Worm (Caenorhabditis elegans): ENCODE measurements around the gene heh-1.
A peak's percentile ranks its signal among the peaks of the same experiment; 100 is the strongest.

heh-1 gene

ce11 chrIII:3179855-3180254, 19.5 kb downstream of the heh-1 start:
- TF ChIP-seq hmg-4 (GFP tag; optimal IDR thresholded peaks at IDR 0.05) (no peak), ceh-36 (tag; optimal IDR thresholded peaks at IDR 0.05) (no peak), hnd-1 (tag; optimal IDR thresholded peaks at IDR 0.05) (no peak), ceh-13 (GFP tag; optimal IDR thresholded peaks at IDR 0.05) (no peak), scrt-1 (GFP tag; IDR thresholded peaks at IDR 0.05) (no peak), tra-4 (tag; optimal IDR thresholded peaks at IDR 0.05) (no peak), tbx-37 (GFP tag; conservative IDR thresholded peaks at IDR 0.05) (no peak), tbx-11 (GFP tag; IDR thresholded peaks at IDR 0.05) (no peak), ets-7 (tag; optimal IDR thresholded peaks at IDR 0.05) (no peak), ama-1 (optimal IDR thresholded peaks at IDR 0.05) (no peak), B0310.2 (tag; optimal IDR thresholded peaks at IDR 0.05) (no peak), F13C5.2 (tag; optimal IDR thresholded peaks at IDR 0.05) (no peak), hmbx-1 (tag; optimal IDR thresholded peaks at IDR 0.05) (no peak), sea-1 (GFP tag; conservative IDR thresholded peaks at IDR 0.05) (no peak), pes-1 (GFP tag; IDR thresholded peaks at IDR 0.05) (no peak), flt-1 (GFP tag; IDR thresholded peaks at IDR 0.05) (no peak), aly-1 (tag; optimal IDR thresholded peaks at IDR 0.05) (no peak)

ce11 chrIII:3176775-3177174, 22.5 kb downstream of the heh-1 start:
- TF ChIP-seq ets-7 (tag; optimal IDR thresholded peaks at IDR 0.05), result no peak
- no peak for TF ChIP-seq tra-4 (tag; optimal IDR thresholded peaks at IDR 0.05)
- TF ChIP-seq tbx-11 (GFP tag; IDR thresholded peaks at IDR 0.05), result no peak
- TF ChIP-seq sea-1 (GFP tag; conservative IDR thresholded peaks at IDR 0.05), result no peak
- TF ChIP-seq F13C5.2 (tag; optimal IDR thresholded peaks at IDR 0.05), result no peak
- no peak for TF ChIP-seq hmbx-1 (tag; optimal IDR thresholded peaks at IDR 0.05)
- no peak for TF ChIP-seq aly-1 (tag; optimal IDR thresholded peaks at IDR 0.05)

- TF ChIP-seq tra-4 (tag; optimal IDR thresholded peaks at IDR 0.05) (peak; percentile 73), hnd-1 (tag; optimal IDR thresholded peaks at IDR 0.05) (peak; percentile 64), pes-1 (GFP tag; IDR thresholded peaks at IDR 0.05) (peak; percentile 82), sea-1 (GFP tag; conservative IDR thresholded peaks at IDR 0.05) (peak; percentile 80; the same call in 1 of the 2 replicates), ama-1 (optimal IDR thresholded peaks at IDR 0.05) (no peak), ets-7 (tag; optimal IDR thresholded peaks at IDR 0.05) (peak; percentile 56), scrt-1 (GFP tag; IDR thresholded peaks at IDR 0.05) (peak; percentile 82), hmg-4 (GFP tag; optimal IDR thresholded peaks at IDR 0.05) (peak; percentile 44), hmbx-1 (tag; optimal IDR thresholded peaks at IDR 0.05) (peak; percentile 32), flt-1 (GFP tag; IDR thresholded peaks at IDR 0.05) (peak; percentile 69; the same call in 1 of the 2 replicates), ceh-36 (tag; optimal IDR thresholded peaks at IDR 0.05) (peak; percentile 94), B0310.2 (tag; optimal IDR thresholded peaks at IDR 0.05) (peak; percentile 58), tbx-37 (GFP tag; conservative IDR thresholded peaks at IDR 0.05) (peak; percentile 76), tbx-11 (GFP tag; IDR thresholded peaks at IDR 0.05) (peak; percentile 73), ceh-13 (GFP tag; optimal IDR thresholded peaks at IDR 0.05) (peak; percentile 63), aly-1 (tag; optimal IDR thresholded peaks at IDR 0.05) (peak; percentile 68), F13C5.2 (tag; optimal IDR thresholded peaks at IDR 0.05) (peak; percentile 86)
Measured at ce11 chrIII:3174985-3175384, 24.3 kb downstream of the heh-1 start, which contains the start of gene R148.3. TSS of gene R148.3 (plus strand) at chrIII:3175331.

ce11 chrIII:3171382-3171781, 27.9 kb downstream of the heh-1 start, which contains the start of gene R148.4:
TSS of gene R148.4 (plus strand) at chrIII:3171592.
- no peak for TF ChIP-seq pes-1 (GFP tag; IDR thresholded peaks at IDR 0.05)
- peak; percentile 35 for TF ChIP-seq B0310.2 (tag; optimal IDR thresholded peaks at IDR 0.05)
- TF ChIP-seq F13C5.2 (tag; optimal IDR thresholded peaks at IDR 0.05), result no peak
- no peak for TF ChIP-seq ama-1 (optimal IDR thresholded peaks at IDR 0.05)

- no peak for TF ChIP-seq ceh-36 (tag; optimal IDR thresholded peaks at IDR 0.05)
- TF ChIP-seq ama-1 (optimal IDR thresholded peaks at IDR 0.05), result no peak
- no peak for TF ChIP-seq hnd-1 (tag; optimal IDR thresholded peaks at IDR 0.05)
- no peak for TF ChIP-seq hmg-4 (GFP tag; optimal IDR thresholded peaks at IDR 0.05)
- TF ChIP-seq tbx-11 (GFP tag; IDR thresholded peaks at IDR 0.05), result no peak
- TF ChIP-seq pes-1 (GFP tag; IDR thresholded peaks at IDR 0.05), result no peak
- TF ChIP-seq scrt-1 (GFP tag; IDR thresholded peaks at IDR 0.05), result no peak
- no peak for TF ChIP-seq F13C5.2 (tag; optimal IDR thresholded peaks at IDR 0.05)
- TF ChIP-seq tra-4 (tag; optimal IDR thresholded peaks at IDR 0.05), result no peak
- no peak for TF ChIP-seq tbx-37 (GFP tag; conservative IDR thresholded peaks at IDR 0.05)
- no peak for TF ChIP-seq hmbx-1 (tag; optimal IDR thresholded peaks at IDR 0.05)
- TF ChIP-seq flt-1 (GFP tag; IDR thresholded peaks at IDR 0.05), result no peak
- no peak for TF ChIP-seq ceh-13 (GFP tag; optimal IDR thresholded peaks at IDR 0.05)
- TF ChIP-seq B0310.2 (tag; optimal IDR thresholded peaks at IDR 0.05), result no peak
Measured at ce11 chrIII:3170538-3170937, 28.8 kb downstream of the heh-1 start.

ce11 chrIII:3169279-3169678, 30.0 kb downstream of the heh-1 start:
- TF ChIP-seq hnd-1 (tag; optimal IDR thresholded peaks at IDR 0.05), result no peak

ce11 chrIII:3165309-3165708, 34.0 kb downstream of the heh-1 start, which contains the start of gene R148.5:
TSS of gene R148.5 (plus strand) at chrIII:3165639.
- TF ChIP-seq scrt-1 (GFP tag; IDR thresholded peaks at IDR 0.05) (no peak), B0310.2 (tag; optimal IDR thresholded peaks at IDR 0.05) (no peak), tbx-11 (GFP tag; IDR thresholded peaks at IDR 0.05) (no peak), hmbx-1 (tag; optimal IDR thresholded peaks at IDR 0.05) (no peak), ceh-36 (tag; optimal IDR thresholded peaks at IDR 0.05) (no peak), tra-4 (tag; optimal IDR thresholded peaks at IDR 0.05) (no peak)

- TF ChIP-seq ets-7 (tag; optimal IDR thresholded peaks at IDR 0.05) (no peak), tbx-11 (GFP tag; IDR thresholded peaks at IDR 0.05) (no peak), aly-1 (tag; optimal IDR thresholded peaks at IDR 0.05) (no peak), pes-1 (GFP tag; IDR thresholded peaks at IDR 0.05) (no peak), F13C5.2 (tag; optimal IDR thresholded peaks at IDR 0.05) (no peak), hmg-4 (GFP tag; optimal IDR thresholded peaks at IDR 0.05) (no peak), ceh-36 (tag; optimal IDR thresholded peaks at IDR 0.05) (no peak)
Measured at ce11 chrIII:3163448-3163847, 35.9 kb downstream of the heh-1 start.

Measured in whole organism, early embryonic.